Fruit fly (Drosophila melanogaster) whole organism, embryonic: ENCODE measurements around the gene Nse1.

Experiments
- Bdp1 ChIP-seq: fragments of 200-800 bp; sonication (Bioruptor generic); optimal IDR thresholded peaks from 3 replicates; lab custom pipeline; 2016; ENCODE audit warnings: missing biosample characterization, missing genetic modification characterization
- BtbVII ChIP-seq: fragments of 200-800 bp; sonication (Bioruptor generic); optimal IDR thresholded peaks from 3 replicates; lab custom pipeline; 2017; ENCODE audit warnings: missing biosample characterization, mild to moderate bottlenecking, missing genetic modification characterization
- CG10209 ChIP-seq: fragments of 200-800 bp; sonication (Bioruptor generic); optimal IDR thresholded peaks from 3 replicates; lab custom pipeline; 2017; ENCODE audit warnings: missing biosample characterization, mild to moderate bottlenecking, missing genetic modification characterization, missing genetic modification reagents
- CG10366 ChIP-seq: fragments of 200-800 bp; sonication (Bioruptor generic); IDR thresholded peaks from 2 replicates; pipeline ENCODE4 v1.3.6; 2022; ENCODE audit warnings: missing biosample characterization, missing genetic modification characterization
- CG10543 ChIP-seq: fragments of 200-800 bp; sonication (Bioruptor generic); optimal IDR thresholded peaks from 3 replicates; lab custom pipeline; 2017; ENCODE audit warnings: missing biosample characterization, mild to moderate bottlenecking, missing genetic modification characterization, moderate library complexity
- CG12236 ChIP-seq: fragments of 200-800 bp; sonication (Bioruptor generic); optimal IDR thresholded peaks from 2 replicates; lab custom pipeline; 2016; ENCODE audit warnings: missing biosample characterization, missing genetic modification characterization
- CG1233 ChIP-seq: fragments of 200-800 bp; sonication (Bioruptor generic); optimal IDR thresholded peaks from 4 replicates; lab custom pipeline; 2018; ENCODE audit warnings: missing biosample characterization, mild to moderate bottlenecking, missing genetic modification characterization
- CG13123 ChIP-seq: fragments of 200-800 bp; sonication (Bioruptor generic); optimal IDR thresholded peaks from 2 replicates; lab custom pipeline; 2016; ENCODE audit warnings: missing biosample characterization, missing genetic modification characterization
- CG13287 ChIP-seq: fragments of 200-800 bp; sonication (Bioruptor generic); IDR thresholded peaks from 2 replicates; pipeline ENCODE4 v1.3.6; 2022; ENCODE audit warnings: missing biosample characterization, missing genetic modification characterization; ENCODE audit not compliant: partially characterized antibody
- CG17829 ChIP-seq: fragments of 200-800 bp; optimal IDR thresholded peaks from 2 replicates; lab custom pipeline; 2019; ENCODE audit warnings: missing biosample characterization, mild to moderate bottlenecking, missing genetic modification characterization, moderate library complexity
- CG17912 ChIP-seq: fragments of 200-800 bp; sonication (Bioruptor generic); optimal IDR thresholded peaks from 2 replicates; lab custom pipeline; 2018; ENCODE audit warnings: missing biosample characterization, mild to moderate bottlenecking, missing genetic modification characterization
- CG18764 ChIP-seq: fragments of 200-800 bp; sonication (Bioruptor generic); optimal IDR thresholded peaks from 3 replicates; lab custom pipeline; 2016; ENCODE audit warnings: missing biosample characterization, missing genetic modification characterization
- CG31441 ChIP-seq: fragments of 200-800 bp; sonication (Bioruptor generic); IDR thresholded peaks from 2 replicates; pipeline ENCODE4 v1.3.6; 2022; ENCODE audit warnings: missing biosample characterization, missing genetic modification characterization
- CG3163 ChIP-seq: fragments of 200-800 bp; sonication (Bioruptor generic); optimal IDR thresholded peaks from 3 replicates; lab custom pipeline; 2016; ENCODE audit warnings: missing biosample characterization, missing genetic modification characterization
- CG34376 ChIP-seq: fragments of 200-800 bp; sonication (Bioruptor generic); optimal IDR thresholded peaks from 2 replicates; lab custom pipeline; 2018; ENCODE audit warnings: missing biosample characterization, mild to moderate bottlenecking, missing genetic modification characterization
- CG4617 ChIP-seq: fragments of 200-800 bp; sonication (Bioruptor generic); optimal IDR thresholded peaks from 3 replicates; lab custom pipeline; 2016; ENCODE audit warnings: missing biosample characterization, missing genetic modification characterization, borderline replicate concordance
- CG4707 ChIP-seq: fragments of 200-800 bp; sonication (Bioruptor generic); optimal IDR thresholded peaks from 2 replicates; lab custom pipeline; 2018; ENCODE audit warnings: missing biosample characterization, mild to moderate bottlenecking, missing genetic modification characterization, moderate library complexity
- CG5245 ChIP-seq: fragments of 200-800 bp; sonication (Bioruptor generic); optimal IDR thresholded peaks from 3 replicates; lab custom pipeline; 2016; ENCODE audit warnings: missing biosample characterization, missing genetic modification characterization
- CG7745 ChIP-seq: fragments of 200-800 bp; sonication (Bioruptor generic); optimal IDR thresholded peaks from 2 replicates; lab custom pipeline; 2018; ENCODE audit warnings: missing biosample characterization, mild to moderate bottlenecking, missing genetic modification characterization, moderate library complexity
- CG9437 ChIP-seq: fragments of 200-800 bp; sonication (Bioruptor generic); optimal IDR thresholded peaks from 2 replicates; lab custom pipeline; 2018; ENCODE audit warnings: missing biosample characterization, mild to moderate bottlenecking, missing genetic modification characterization
- CG9876 ChIP-seq: fragments of 200-800 bp; sonication (Bioruptor generic); optimal IDR thresholded peaks from 2 replicates; lab custom pipeline; 2016; ENCODE audit warnings: missing biosample characterization, missing genetic modification characterization
- Dad ChIP-seq: fragments of 200-800 bp; sonication (Bioruptor generic); optimal IDR thresholded peaks from 3 replicates; lab custom pipeline; 2016; ENCODE audit warnings: missing biosample characterization, missing genetic modification characterization
- Dbx ChIP-seq: fragments of 200-800 bp; sonication (Bioruptor generic); IDR thresholded peaks from 3 replicates; pipeline ENCODE4 v1.3.6; 2022; ENCODE audit warnings: missing biosample characterization, missing genetic modification characterization
- Drgx ChIP-seq: fragments of 200-800 bp; sonication (Bioruptor generic); IDR thresholded peaks from 2 replicates; pipeline ENCODE4 v1.3.6; 2022; ENCODE audit warnings: missing biosample characterization, missing genetic modification characterization
- Ets97D ChIP-seq: fragments of 200-800 bp; sonication (Bioruptor generic); optimal IDR thresholded peaks from 3 replicates; lab custom pipeline; 2016; ENCODE audit warnings: missing biosample characterization, missing genetic modification characterization
- Gsc ChIP-seq: fragments of 200-800 bp; sonication (Bioruptor generic); IDR thresholded peaks from 2 replicates; pipeline ENCODE4 v1.3.6; 2022; ENCODE audit warnings: missing biosample characterization, missing genetic modification characterization
- Hr39 ChIP-seq: fragments of >200 bp; optimal IDR thresholded peaks from 2 replicates; lab custom pipeline; 2017
- Kr ChIP-seq: fragments of 200-800 bp; sonication (Bioruptor generic); optimal IDR thresholded peaks from 2 replicates; lab custom pipeline; 2017; ENCODE audit warnings: missing biosample characterization, mild to moderate bottlenecking, missing genetic modification characterization
- Meics ChIP-seq: fragments of 200-800 bp; sonication (Bioruptor generic); optimal IDR thresholded peaks from 2 replicates; lab custom pipeline; 2017; ENCODE audit warnings: missing biosample characterization, mild to moderate bottlenecking, missing genetic modification characterization
- Opbp ChIP-seq: fragments of 200-800 bp; sonication (Bioruptor generic); IDR thresholded peaks from 3 replicates; pipeline ENCODE4 v1.3.6; 2022; ENCODE audit warnings: missing biosample characterization, missing genetic modification characterization; ENCODE audit not compliant: partially characterized antibody
- Optix ChIP-seq: fragments of 200-800 bp; sonication (Bioruptor generic); IDR thresholded peaks from 3 replicates; pipeline ENCODE4 v1.3.6; 2022; ENCODE audit warnings: missing biosample characterization, missing genetic modification characterization
- PHDP ChIP-seq: fragments of 200-800 bp; sonication (Bioruptor generic); optimal IDR thresholded peaks from 3 replicates; lab custom pipeline; 2018; ENCODE audit warnings: missing biosample characterization, mild to moderate bottlenecking, missing genetic modification characterization, moderate library complexity
- Pdp1 ChIP-seq, 2 experiments: fragments of 200-800 bp; sonication (Bioruptor generic); optimal IDR thresholded peaks; 3 replicates each; lab custom pipeline; 2016; ENCODE audit warnings: missing biosample characterization in 2 of 2, missing genetic modification characterization in 2 of 2, mild to moderate bottlenecking in 1 of 2, moderate library complexity in 1 of 2
- Ravus ChIP-seq: fragments of 200-800 bp; sonication (Bioruptor generic); IDR thresholded peaks from 2 replicates; pipeline ENCODE4 v1.3.6; 2022; ENCODE audit warnings: missing biosample characterization, missing genetic modification characterization
- Spps ChIP-seq: fragments of 200-800 bp; sonication (Bioruptor generic); optimal IDR thresholded peaks from 2 replicates; lab custom pipeline; 2018; ENCODE audit warnings: missing biosample characterization, mild to moderate bottlenecking, missing genetic modification characterization
- abd-A ChIP-seq: fragments of 200-800 bp; sonication (Bioruptor generic); optimal IDR thresholded peaks from 3 replicates; lab custom pipeline; 2019; ENCODE audit warnings: missing biosample characterization, mild to moderate bottlenecking, missing genetic modification characterization, moderate library complexity
- btn ChIP-seq: fragments of 200-800 bp; sonication (Bioruptor generic); optimal IDR thresholded peaks from 2 replicates; lab custom pipeline; 2016; ENCODE audit warnings: missing biosample characterization, missing genetic modification characterization
- ham ChIP-seq: fragments of 200-800 bp; sonication (Bioruptor generic); IDR thresholded peaks from 2 replicates; pipeline ENCODE4 v1.3.6; 2022; ENCODE audit warnings: missing biosample characterization, missing genetic modification characterization
- jing ChIP-seq: fragments of 200-800 bp; sonication (Bioruptor generic); optimal IDR thresholded peaks from 2 replicates; lab custom pipeline; 2018; ENCODE audit warnings: missing biosample characterization, mild to moderate bottlenecking, missing genetic modification characterization
- kah ChIP-seq: fragments of 200-800 bp; sonication (Bioruptor generic); optimal IDR thresholded peaks from 2 replicates; lab custom pipeline; 2018; ENCODE audit warnings: missing biosample characterization, mild to moderate bottlenecking, missing genetic modification characterization
- lab ChIP-seq: fragments of 200-800 bp; sonication (Bioruptor generic); optimal IDR thresholded peaks from 3 replicates; lab custom pipeline; 2017; ENCODE audit warnings: missing biosample characterization, missing genetic modification characterization, mild to moderate bottlenecking, moderate library complexity, missing genetic modification reagents
- psq ChIP-seq: fragments of 200-800 bp; sonication (Bioruptor generic); optimal IDR thresholded peaks from 2 replicates; lab custom pipeline; 2017; ENCODE audit warnings: missing biosample characterization, missing genetic modification characterization
- sc ChIP-seq, 3 experiments: fragments of >200 bp in 2 of 3; fragments of 200-800 bp in 1 of 3; sonication (Bioruptor generic) in 1 of 3; optimal IDR thresholded peaks; 2 replicates in 2 of 3; 3 replicates in 1 of 3; lab custom pipeline; 2017; ENCODE audit warnings: mild to moderate bottlenecking in 1 of 3, missing biosample characterization in 1 of 3, missing genetic modification characterization in 1 of 3, missing genetic modification reagents in 1 of 3
- schlank ChIP-seq: fragments of 200-800 bp; sonication (Bioruptor generic); optimal IDR thresholded peaks from 2 replicates; lab custom pipeline; 2018; ENCODE audit warnings: missing biosample characterization, mild to moderate bottlenecking, missing genetic modification characterization
- scrt ChIP-seq: fragments of 200-800 bp; sonication (Bioruptor generic); optimal IDR thresholded peaks from 2 replicates; lab custom pipeline; 2018; ENCODE audit warnings: missing biosample characterization, mild to moderate bottlenecking, missing genetic modification characterization, moderate library complexity
- slbo ChIP-seq: fragments of 200-800 bp; sonication (Bioruptor generic); IDR thresholded peaks from 2 replicates; pipeline ENCODE4 v1.3.6; 2022; ENCODE audit warnings: missing biosample characterization, missing genetic modification characterization
- sob ChIP-seq: fragments of 200-800 bp; sonication (Bioruptor generic); IDR thresholded peaks from 2 replicates; pipeline ENCODE4 v1.3.6; 2022; ENCODE audit warnings: missing biosample characterization, missing genetic modification characterization
- zen2 ChIP-seq: fragments of 200-800 bp; sonication (Bioruptor generic); IDR thresholded peaks from 3 replicates; pipeline ENCODE4 v1.3.6; 2022; ENCODE audit warnings: missing biosample characterization, missing genetic modification characterization; ENCODE audit not compliant: partially characterized antibody
- zf30C ChIP-seq: fragments of 200-800 bp; sonication (Bioruptor generic); optimal IDR thresholded peaks from 3 replicates; lab custom pipeline; 2018; ENCODE audit warnings: missing biosample characterization, mild to moderate bottlenecking, missing genetic modification characterization

Nse1 gene

dm6 chr2L:6708997-6709662, 31.7 kb upstream of the Nse1 start, which contains the start of gene Tsp (continued):
- TF ChIP-seq CG12236 (GFP tag; lab: Kevin White, UChicago) (no peak), Ets97D (peak; percentile 25), Kr (no peak), schlank (no peak), CG18764 (GFP tag; lab: Kevin White, UChicago) (no peak), CG7745 (tag; lab: Kevin White, UChicago) (no peak), Bdp1 (no peak), Opbp (0 out of 3 replicates have a peak, but pooled peaks have one; percentile 27), CG5245 (GFP tag; lab: Kevin White, UChicago) (no peak), zf30C (no peak), Meics (GFP tag; lab: Kevin White, UChicago) (peak; percentile 17), CG1233 (GFP tag; lab: Kevin White, UChicago) (no peak), slbo (GFP tag; lab: Robert Waterston, UW) (no peak; the same call in 1 of the 2 replicates), abd-A (tag; lab: Kevin White, UChicago) (peak; percentile 64), Hr39 (lab: Kevin White, UChicago) (no peak), CG3163 (GFP tag; lab: Kevin White, UChicago) (no peak), CG17912 (no peak), kah (GFP tag; lab: Kevin White, UChicago) (peak; percentile 90), psq (GFP tag; lab: Kevin White, UChicago) (no peak), CG4707 (GFP tag; lab: Kevin White, UChicago) (no peak), Dbx (GFP tag; lab: Robert Waterston, UW) (no peak), PHDP (tag; lab: Kevin White, UChicago) (no peak), CG9876 (GFP tag; lab: Kevin White, UChicago) (no peak), scrt (no peak), btn (GFP tag; lab: Kevin White, UChicago) (no peak), Gsc (GFP tag; lab: Robert Waterston, UW) (no peak), Pdp1 (GFP tag; optimal IDR thresholded peaks at IDR 0.05; lab: Kevin White, UChicago) (peak in 1 of 2 experiments; percentile 54), sob (GFP tag; lab: Robert Waterston, UW) (no peak), ham (GFP tag; lab: Robert Waterston, UW) (no peak), Optix (GFP tag; lab: Robert Waterston, UW) (no peak), CG13123 (GFP tag; lab: Kevin White, UChicago) (no peak), Drgx (GFP tag; lab: Robert Waterston, UW) (no peak), sc (optimal IDR thresholded peaks at IDR 0.05; lab: Kevin White, UChicago) (no peak), sc (GFP tag; optimal IDR thresholded peaks at IDR 0.05; lab: Kevin White, UChicago) (no peak), CG31441 (GFP tag; lab: Robert Waterston, UW) (0 out of 2 replicates have a peak, but pooled peaks have one; percentile 10), CG4617 (GFP tag; lab: Kevin White, UChicago) (no peak), zen2 (GFP tag; lab: Robert Waterston, UW) (no peak), CG13287 (peak; percentile 62; the same call in 1 of the 2 replicates), jing (GFP tag; lab: Kevin White, UChicago) (no peak), Spps (tag; lab: Kevin White, UChicago) (no peak), CG10366 (GFP tag; lab: Robert Waterston, UW) (no peak), CG9437 (GFP tag; lab: Kevin White, UChicago) (no peak), Ravus (GFP tag; lab: Robert Waterston, UW) (no peak), CG10209 (GFP tag; lab: Kevin White, UChicago) (no peak), CG17829 (tag; lab: Kevin White, UChicago) (no peak), CG34376 (GFP tag; lab: Kevin White, UChicago) (no peak), lab (GFP tag; lab: Kevin White, UChicago) (peak; percentile 14), BtbVII (no peak), CG10543 (GFP tag; lab: Kevin White, UChicago) (no peak), Dad (GFP tag; lab: Kevin White, UChicago) (no peak)
